Worm (Caenorhabditis elegans): ENCODE data around the gene B0393.5.
"Not testable (repeated sequence)": the region's sequence is repeated elsewhere in the genome, so short reads cannot be mapped to it uniquely, and the experiment has no call there.

DNA sequence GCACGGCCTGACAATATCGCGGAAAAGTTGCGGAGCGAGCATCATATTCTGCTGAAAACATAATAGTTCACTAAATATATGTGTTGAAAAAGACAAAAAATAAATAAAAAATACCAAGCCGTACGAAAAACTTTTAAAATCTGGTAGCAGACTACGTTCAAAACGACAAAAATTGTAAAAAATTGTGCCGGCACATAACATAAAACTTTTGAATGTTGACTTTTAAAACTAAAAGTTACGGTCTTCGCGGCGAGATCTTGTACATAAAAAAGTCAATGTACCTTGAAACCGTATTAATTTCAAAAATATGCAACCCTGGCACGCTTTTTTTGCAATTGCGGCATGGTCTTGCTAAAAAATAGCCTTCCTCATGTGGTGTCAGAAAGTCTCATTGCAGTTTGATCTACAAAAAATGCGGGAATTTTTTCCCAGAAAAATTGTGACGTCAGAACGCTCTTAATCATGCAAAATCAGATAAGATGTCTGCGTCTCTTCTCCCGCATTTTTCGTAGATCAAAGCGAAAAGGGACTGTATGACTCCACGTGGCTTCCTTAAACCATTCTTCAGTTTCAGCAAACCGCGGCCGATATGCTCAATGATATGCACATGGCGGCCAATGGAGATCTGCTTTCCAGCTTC, 16.5 kb downstream of the B0393.5 start, which contains the start of the genes gex-5 and C38D4.10:
- TF ChIP-seq sea-1 (GFP tag; conservative IDR thresholded peaks at IDR 0.05); flt-1 (GFP tag; IDR thresholded peaks at IDR 0.05); ceh-13 (GFP tag; optimal IDR thresholded peaks at IDR 0.05); ama-1 (optimal IDR thresholded peaks at IDR 0.05); B0310.2 (tag; optimal IDR thresholded peaks at IDR 0.05): not testable (repeated sequence)
